Worm (Caenorhabditis elegans): ENCODE measurements around the gene C08B6.2.

DNA sequence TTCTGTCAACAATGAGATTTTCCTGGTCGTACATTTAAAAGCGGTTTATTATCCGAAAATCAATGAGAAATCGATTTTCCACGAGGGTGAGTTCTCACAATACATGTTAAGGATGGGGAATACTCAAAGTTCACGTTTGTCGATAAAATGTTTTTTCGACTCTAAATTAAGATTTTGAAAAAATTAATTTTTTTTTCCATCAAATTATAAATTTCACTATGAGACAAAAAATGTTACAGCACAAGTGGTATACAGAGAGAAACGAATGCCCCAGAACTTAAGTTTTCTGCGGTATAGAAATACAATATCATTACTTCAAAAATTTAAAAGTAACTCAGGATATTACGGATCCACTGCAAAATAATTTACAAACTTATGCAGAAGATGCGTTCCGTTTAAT lies 27.3 kb upstream of the C08B6.2 start, which contains the start of gene R04B5.1:
- TF ChIP-seq efl-1 (GFP tag; optimal IDR thresholded peaks at IDR 0.05) (no peak), D2030.7 (GFP tag; IDR thresholded peaks at IDR 0.05) (no peak), lsl-1 (GFP tag; optimal IDR thresholded peaks at IDR 0.05) (no peak)

Measured in whole organism, young adult.